Fruit fly (Drosophila melanogaster) whole organism, embryonic: ENCODE results near the gene CG13252.

Experiments used
- Ada2b ChIP-seq: fragments of 200-800 bp; sonication (Bioruptor generic); IDR thresholded peaks from 2 replicates; pipeline ENCODE4 v1.3.6; 2022; ENCODE audit warnings: missing biosample characterization, missing genetic modification characterization
- CG10274 ChIP-seq: fragments of 200-800 bp; sonication (Bioruptor generic); optimal IDR thresholded peaks from 3 replicates; lab custom pipeline; 2017; ENCODE audit warnings: missing biosample characterization, mild to moderate bottlenecking, missing genetic modification characterization
- CG12659 ChIP-seq: fragments of 200-800 bp; sonication (Bioruptor generic); optimal IDR thresholded peaks from 3 replicates; lab custom pipeline; 2017; ENCODE audit warnings: mild to moderate bottlenecking, missing biosample characterization, missing genetic modification reagents, missing genetic modification characterization
- CG12769 ChIP-seq: fragments of 200-800 bp; sonication (Bioruptor generic); optimal IDR thresholded peaks from 2 replicates; lab custom pipeline; 2019; ENCODE audit warnings: missing biosample characterization, mild to moderate bottlenecking, missing genetic modification characterization, moderate library complexity
- CG14965 ChIP-seq: fragments of 200-800 bp; sonication (Bioruptor generic); optimal IDR thresholded peaks from 2 replicates; lab custom pipeline; 2016; ENCODE audit warnings: missing biosample characterization, missing genetic modification characterization, borderline replicate concordance
- CG15011 ChIP-seq: fragments of 200-800 bp; sonication (Bioruptor generic); optimal IDR thresholded peaks from 3 replicates; lab custom pipeline; 2018; ENCODE audit warnings: missing biosample characterization, mild to moderate bottlenecking, missing genetic modification characterization
- CG17568 ChIP-seq: fragments of 200-800 bp; sonication (Bioruptor generic); optimal IDR thresholded peaks from 2 replicates; lab custom pipeline; 2018; ENCODE audit warnings: missing biosample characterization, mild to moderate bottlenecking, missing genetic modification characterization, moderate library complexity
- CG18011 ChIP-seq: fragments of 200-800 bp; sonication (Bioruptor generic); optimal IDR thresholded peaks from 2 replicates; lab custom pipeline; 2017; ENCODE audit warnings: missing biosample characterization, missing genetic modification characterization, mild to moderate bottlenecking, moderate library complexity, missing genotype
- CG18262 ChIP-seq: fragments of 200-800 bp; optimal IDR thresholded peaks from 3 replicates; lab custom pipeline; 2019; ENCODE audit warnings: missing biosample characterization, mild to moderate bottlenecking, missing genetic modification characterization, moderate library complexity
- CG2120 ChIP-seq: fragments of 200-800 bp; sonication (Bioruptor generic); optimal IDR thresholded peaks from 3 replicates; lab custom pipeline; 2016; ENCODE audit warnings: missing biosample characterization, missing genetic modification characterization
- CG2129 ChIP-seq: fragments of 200-800 bp; sonication (Bioruptor generic); IDR thresholded peaks from 2 replicates; pipeline ENCODE4 v1.3.6; 2022; ENCODE audit warnings: missing biosample characterization, missing genetic modification characterization; ENCODE audit not compliant: partially characterized antibody
- CG6175 ChIP-seq: fragments of 200-800 bp; sonication (Bioruptor generic); IDR thresholded peaks from 3 replicates; pipeline ENCODE4 v1.3.6; 2022; ENCODE audit warnings: missing biosample characterization, missing genetic modification characterization
- CG6272 ChIP-seq: fragments of 200-800 bp; sonication (Bioruptor generic); IDR thresholded peaks from 2 replicates; pipeline ENCODE4 v1.3.6; 2022; ENCODE audit warnings: missing biosample characterization, missing genetic modification characterization
- CG6791 ChIP-seq: fragments of 200-800 bp; sonication (Bioruptor generic); IDR thresholded peaks from 3 replicates; pipeline ENCODE4 v1.3.6; 2022; ENCODE audit warnings: missing biosample characterization, missing genetic modification characterization; ENCODE audit not compliant: partially characterized antibody
- CG7357 ChIP-seq: fragments of 200-800 bp; sonication (Bioruptor generic); IDR thresholded peaks from 3 replicates; pipeline ENCODE4 v1.3.6; 2022; ENCODE audit warnings: missing biosample characterization, missing genetic modification characterization
- CG7372 ChIP-seq: fragments of 200-800 bp; sonication (Bioruptor generic); IDR thresholded peaks from 2 replicates; pipeline ENCODE4 v1.3.6; 2022; ENCODE audit warnings: missing biosample characterization, missing genetic modification characterization
- CG7745 ChIP-seq: fragments of 200-800 bp; sonication (Bioruptor generic); optimal IDR thresholded peaks from 2 replicates; lab custom pipeline; 2018; ENCODE audit warnings: missing biosample characterization, mild to moderate bottlenecking, missing genetic modification characterization, moderate library complexity
- CG8281 ChIP-seq: fragments of 200-800 bp; sonication (Bioruptor generic); optimal IDR thresholded peaks from 2 replicates; lab custom pipeline; 2018; ENCODE audit warnings: missing biosample characterization, mild to moderate bottlenecking, missing genetic modification characterization, moderate library complexity
- CkIIα-i1 ChIP-seq: fragments of 200-800 bp; sonication (Bioruptor generic); IDR thresholded peaks from 2 replicates; pipeline ENCODE4 v1.3.6; 2022; ENCODE audit warnings: missing biosample characterization, missing genetic modification characterization
- D19B ChIP-seq: fragments of 200-800 bp; sonication (Bioruptor generic); optimal IDR thresholded peaks from 2 replicates; lab custom pipeline; 2017; ENCODE audit warnings: missing biosample characterization, mild to moderate bottlenecking, missing genetic modification characterization
- Doc3 ChIP-seq: fragments of 200-800 bp; sonication (Bioruptor generic); IDR thresholded peaks from 3 replicates; pipeline ENCODE4 v1.3.6; 2022; ENCODE audit warnings: missing biosample characterization, missing genetic modification characterization; ENCODE audit not compliant: partially characterized antibody
- Elba2 ChIP-seq: fragments of 200-800 bp; sonication (Bioruptor generic); optimal IDR thresholded peaks from 3 replicates; lab custom pipeline; 2016; ENCODE audit warnings: missing biosample characterization, missing genetic modification characterization
- GATAe ChIP-seq: fragments of 200-800 bp; sonication (Bioruptor generic); conservative IDR thresholded peaks from 2 replicates; pipeline ENCODE4 v1.3.6; 2022; ENCODE audit warnings: missing biosample characterization, missing genetic modification characterization
- HHEX ChIP-seq: fragments of 200-800 bp; sonication (Bioruptor generic); optimal IDR thresholded peaks from 3 replicates; lab custom pipeline; 2017; ENCODE audit warnings: missing biosample characterization, mild to moderate bottlenecking, missing genetic modification characterization, missing genetic modification reagents
- Hr78 ChIP-seq, 2 experiments: fragments of 200-800 bp in 1 of 2; fragments of >200 bp in 1 of 2; sonication (Bioruptor generic) in 1 of 2; optimal IDR thresholded peaks; 2 replicates each; lab custom pipeline; 2017 to 2019; ENCODE audit warnings: missing biosample characterization in 2 of 2, missing genetic modification characterization in 2 of 2, mild to moderate bottlenecking in 1 of 2, moderate library complexity in 1 of 2
- Jarid2 ChIP-seq: fragments of 200-800 bp; sonication (Bioruptor generic); optimal IDR thresholded peaks from 3 replicates; lab custom pipeline; 2017; ENCODE audit warnings: mild to moderate bottlenecking, missing biosample characterization, missing genetic modification reagents, missing genetic modification characterization
- NFAT ChIP-seq: fragments of 200-800 bp; sonication (Bioruptor generic); IDR thresholded peaks from 2 replicates; pipeline ENCODE4 v1.3.6; 2022; ENCODE audit warnings: missing biosample characterization, missing genetic modification characterization
- Oaz ChIP-seq: fragments of 200-800 bp; sonication (Bioruptor generic); IDR thresholded peaks from 2 replicates; pipeline ENCODE4 v1.3.6; 2022; ENCODE audit warnings: missing biosample characterization, missing genetic modification characterization
- amos ChIP-seq: fragments of 200-800 bp; sonication (Bioruptor generic); IDR thresholded peaks from 2 replicates; pipeline ENCODE4 v1.3.6; 2022; ENCODE audit warnings: missing biosample characterization, missing genetic modification characterization; ENCODE audit not compliant: partially characterized antibody
- aop ChIP-seq: fragments of 200-800 bp; sonication (Bioruptor generic); IDR thresholded peaks from 2 replicates; pipeline ENCODE4 v1.3.6; 2022; ENCODE audit warnings: missing biosample characterization, missing genetic modification characterization
- ap ChIP-seq: fragments of 200-800 bp; sonication (Bioruptor generic); IDR thresholded peaks from 2 replicates; pipeline ENCODE4 v1.3.6; 2022; ENCODE audit warnings: missing biosample characterization, missing genetic modification characterization
- ara ChIP-seq: fragments of 200-800 bp; sonication (Bioruptor generic); IDR thresholded peaks from 2 replicates; pipeline ENCODE4 v1.3.6; 2022; ENCODE audit warnings: missing biosample characterization, missing genetic modification characterization
- cwo ChIP-seq: fragments of 200-800 bp; sonication (Bioruptor generic); optimal IDR thresholded peaks from 3 replicates; lab custom pipeline; 2017; ENCODE audit warnings: missing biosample characterization, missing genetic modification characterization, mild to moderate bottlenecking, moderate library complexity, missing genetic modification reagents
- esg ChIP-seq: fragments of 200-800 bp; sonication (Bioruptor generic); conservative IDR thresholded peaks from 2 replicates; pipeline ENCODE4 v1.3.6; 2022; ENCODE audit warnings: missing biosample characterization, missing genetic modification characterization
- gfzf ChIP-seq: fragments of 200-800 bp; sonication (Bioruptor generic); optimal IDR thresholded peaks from 2 replicates; lab custom pipeline; 2016; ENCODE audit warnings: missing biosample characterization, mild to moderate bottlenecking, missing genetic modification characterization, moderate library complexity
- gro ChIP-seq: fragments of 200-800 bp; sonication (Bioruptor generic); optimal IDR thresholded peaks from 2 replicates; lab custom pipeline; 2016; ENCODE audit warnings: missing biosample characterization, missing genetic modification characterization
- jigr1 ChIP-seq: fragments of 200-800 bp; sonication (Bioruptor generic); IDR thresholded peaks from 3 replicates; pipeline ENCODE4 v1.3.6; 2022; ENCODE audit warnings: missing biosample characterization, missing genetic modification characterization
- ken ChIP-seq: fragments of 200-800 bp; sonication (Bioruptor generic); IDR thresholded peaks from 3 replicates; pipeline ENCODE4 v1.3.6; 2022; ENCODE audit warnings: missing biosample characterization, missing genetic modification characterization
- nmo ChIP-seq: fragments of 200-800 bp; sonication (Bioruptor generic); optimal IDR thresholded peaks from 2 replicates; lab custom pipeline; 2018; ENCODE audit warnings: missing biosample characterization, mild to moderate bottlenecking, missing genetic modification characterization, moderate library complexity
- nom ChIP-seq: fragments of 200-800 bp; sonication (Bioruptor generic); optimal IDR thresholded peaks from 2 replicates; lab custom pipeline; 2017; ENCODE audit warnings: missing biosample characterization, missing genetic modification characterization, mild to moderate bottlenecking, moderate library complexity, missing genetic modification reagents
- pan ChIP-seq, 4 experiments: fragments of >200 bp in 3 of 4; fragments of 200-800 bp in 1 of 4; sonication (Bioruptor generic) in 1 of 4; optimal IDR thresholded peaks in 3 of 4; IDR thresholded peaks in 1 of 4; 2 replicates each; pipeline versions ENCODE4 v1.3.6 to Lab custom; 2017 to 2022; ENCODE audit warnings: missing biosample characterization in 2 of 4, missing genetic modification characterization in 2 of 4, mixed read lengths in 1 of 4
- prd ChIP-seq, 3 experiments: fragments of >200 bp in 2 of 3; fragments of 200-800 bp in 1 of 3; sonication (Bioruptor generic) in 1 of 3; optimal IDR thresholded peaks in 2 of 3; IDR thresholded peaks in 1 of 3; 2 replicates in 2 of 3; 3 replicates in 1 of 3; pipeline versions ENCODE4 v1.3.6 to Lab custom; 2017 to 2022; ENCODE audit warnings: missing biosample characterization in 1 of 3, missing genetic modification characterization in 1 of 3
- ro ChIP-seq: fragments of 200-800 bp; sonication (Bioruptor generic); IDR thresholded peaks from 2 replicates; pipeline ENCODE4 v1.3.6; 2022; ENCODE audit warnings: missing biosample characterization, missing genetic modification characterization
- seq ChIP-seq: fragments of 200-800 bp; sonication (Bioruptor generic); IDR thresholded peaks from 2 replicates; pipeline ENCODE4 v1.3.6; 2022; ENCODE audit warnings: missing biosample characterization, missing genetic modification characterization
- ssp ChIP-seq: fragments of 200-800 bp; sonication (Bioruptor generic); IDR thresholded peaks from 2 replicates; pipeline ENCODE4 v1.3.6; 2022; ENCODE audit warnings: missing biosample characterization, missing genetic modification characterization
- tx ChIP-seq: fragments of 200-800 bp; sonication (Bioruptor generic); optimal IDR thresholded peaks from 2 replicates; lab custom pipeline; 2016; ENCODE audit warnings: missing biosample characterization, missing genetic modification characterization
- yki ChIP-seq: fragments of >200 bp; optimal IDR thresholded peaks from 3 replicates; lab custom pipeline; 2018

Gene CG13252

dm6 chr3L:20771891-20772646 is 41.7 kb downstream of the CG13252 start (continued):
- TF ChIP-seq GATAe (GFP tag; lab: Robert Waterston, UW) (no peak), CG10274 (GFP tag; lab: Kevin White, UChicago) (peak; percentile 25), Ada2b (peak; percentile 82), ro (GFP tag; lab: Robert Waterston, UW) (0 out of 2 replicates have a peak, but pooled peaks have one; percentile 32), D19B (GFP tag; lab: Kevin White, UChicago) (peak; percentile 50), CG2129 (GFP tag; lab: Robert Waterston, UW) (no peak), CG7372 (GFP tag; lab: Robert Waterston, UW) (peak; percentile 55; the same call in 1 of the 2 replicates), ap (GFP tag; lab: Robert Waterston, UW) (peak; percentile 75), NFAT (peak; percentile 77), Oaz (peak; percentile 59; the same call in 1 of the 2 replicates), CG2120 (GFP tag; lab: Kevin White, UChicago) (peak; percentile 83), yki (no peak), gfzf (no peak), CG14965 (no peak), CG7745 (no peak), ken (GFP tag; lab: Robert Waterston, UW) (peak; percentile 75; the same call in 1 of the 3 replicates), CG17568 (GFP tag; lab: Kevin White, UChicago) (peak; percentile 63), esg (GFP tag; lab: Robert Waterston, UW) (peak; percentile 71), Elba2 (GFP tag; lab: Kevin White, UChicago) (peak; percentile 62), Jarid2 (GFP tag; lab: Kevin White, UChicago) (peak; percentile 23), jigr1 (peak; percentile 42; the same call in 1 of the 3 replicates), CG8281 (tag; lab: Kevin White, UChicago) (peak; percentile 33), seq (GFP tag; lab: Robert Waterston, UW) (peak; percentile 78), CkIIα-i1 (no peak), HHEX (GFP tag; lab: Kevin White, UChicago) (peak; percentile 81), CG15011 (peak; percentile 37), CG18262 (tag; lab: Kevin White, UChicago) (peak; percentile 86), gro (peak; percentile 69), cwo (GFP tag; lab: Kevin White, UChicago) (peak; percentile 67), CG18011 (no peak), nmo (GFP tag; lab: Kevin White, UChicago) (peak; percentile 80), aop (GFP tag; lab: Robert Waterston, UW) (no peak), CG6175 (GFP tag; lab: Robert Waterston, UW) (no peak; the same call in 2 of the 3 replicates), ara (GFP tag; lab: Robert Waterston, UW) (peak; percentile 56; the same call in 1 of the 2 replicates), ssp (GFP tag; lab: Robert Waterston, UW) (0 out of 2 replicates have a peak, but pooled peaks have one; percentile 38), Hr78 (GFP tag; optimal IDR thresholded peaks at IDR 0.05; lab: Kevin White, UChicago) (no peak), CG12659 (GFP tag; lab: Kevin White, UChicago) (peak; percentile 66), Doc3 (GFP tag; lab: Robert Waterston, UW) (no peak), CG6272 (peak; percentile 26; the same call in 1 of the 2 replicates), prd (optimal IDR thresholded peaks at IDR 0.05; lab: Kevin White, UChicago) (no peak), prd (GFP tag; IDR thresholded peaks at IDR 0.05; lab: Robert Waterston, UW) (peak; percentile 82), CG12769 (tag; lab: Kevin White, UChicago) (peak; percentile 88), CG6791 (GFP tag; lab: Robert Waterston, UW) (no peak), tx (GFP tag; lab: Kevin White, UChicago) (peak; percentile 63), nom (GFP tag; lab: Kevin White, UChicago) (peak; percentile 5), pan (optimal IDR thresholded peaks at IDR 0.05; lab: Kevin White, UChicago) (no peak), pan (GFP tag; optimal IDR thresholded peaks at IDR 0.05 in 1 of 2, IDR thresholded peaks at IDR 0.05 in 1 of 2) (peak in 1 of 2 experiments; percentile 91), amos (no peak), CG7357 (GFP tag; lab: Robert Waterston, UW) (peak; percentile 54; the same call in 2 of the 3 replicates)
